Fruit fly (Drosophila melanogaster): ENCODE data around the gene CG12496.

CG12496 gene

DNA sequence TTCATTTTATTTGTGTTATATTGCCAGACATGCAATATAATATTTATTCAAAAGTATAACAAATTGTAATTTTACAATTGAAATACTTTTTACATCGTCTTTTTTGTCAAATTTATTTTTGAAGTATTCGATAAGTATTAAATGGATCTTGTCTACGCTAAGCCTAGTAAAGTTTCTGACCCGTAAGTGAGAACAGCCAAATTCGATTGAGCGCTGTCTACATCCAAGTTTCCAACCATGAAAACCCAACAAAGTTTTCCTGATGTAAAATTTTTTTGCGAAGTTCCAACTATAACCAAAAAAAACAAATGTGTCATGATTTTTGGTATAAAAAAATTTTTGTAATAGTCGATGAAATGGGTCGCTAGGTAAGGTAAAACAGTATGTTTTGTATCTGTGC, 8.8 kb upstream of the CG12496 start:
- TF ChIP-seq CG10348 (GFP tag; IDR thresholded peaks at IDR 0.05) (no peak), D1 (tag; optimal IDR thresholded peaks at IDR 0.05) (peak; percentile 61)

dm6 chrX:2408675-2409163, 2.0 kb downstream of the CG12496 start:
- TF ChIP-seq CG17806 (tag; optimal IDR thresholded peaks at IDR 0.05) (no peak), CG9948 (tag; optimal IDR thresholded peaks at IDR 0.05) (no peak), CG12605 (GFP tag; IDR thresholded peaks at IDR 0.05) (no peak), CG34367 (tag; optimal IDR thresholded peaks at IDR 0.05) (no peak)

DNA sequence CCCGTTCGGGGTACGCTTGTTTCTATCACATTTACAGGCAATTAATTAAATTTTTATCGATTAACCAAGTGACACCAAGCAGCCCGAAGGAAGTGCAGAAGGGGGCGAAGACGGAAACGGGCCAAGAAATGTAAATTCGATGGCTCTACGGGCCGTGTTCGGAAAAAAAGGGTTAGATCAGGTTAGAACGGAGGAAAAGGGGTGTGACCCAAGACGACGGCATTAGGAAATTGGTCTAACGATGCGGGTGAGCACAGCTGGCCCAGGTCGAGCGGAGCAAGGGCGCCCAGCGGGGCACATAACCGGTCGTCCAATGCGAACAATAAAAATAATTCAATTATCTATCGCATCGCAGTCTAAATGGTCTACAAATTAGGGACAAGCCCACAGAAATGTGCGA, 11.3 kb downstream of the CG12496 start:
- no peak for TF ChIP-seq CG34367 (tag; optimal IDR thresholded peaks at IDR 0.05)
- no peak for TF ChIP-seq CG13204 (GFP tag; optimal IDR thresholded peaks at IDR 0.05)
- no peak for TF ChIP-seq CG12605 (GFP tag; IDR thresholded peaks at IDR 0.05)
- TF ChIP-seq CG14655 (GFP tag; optimal IDR thresholded peaks at IDR 0.05): no peak
- TF ChIP-seq CG10348 (GFP tag; IDR thresholded peaks at IDR 0.05): no peak
- TF ChIP-seq CG15710 (tag; optimal IDR thresholded peaks at IDR 0.05): no peak
- no peak for TF ChIP-seq D1 (tag; optimal IDR thresholded peaks at IDR 0.05)
- no peak for TF ChIP-seq rn (GFP tag; IDR thresholded peaks at IDR 0.05)
- TF ChIP-seq fd96Ca (GFP tag; IDR thresholded peaks at IDR 0.05): no peak
- TF ChIP-seq Pif1A (GFP tag; optimal IDR thresholded peaks at IDR 0.05): no peak
- TF ChIP-seq CG17806 (tag; optimal IDR thresholded peaks at IDR 0.05): no peak
- no peak for TF ChIP-seq CG9948 (tag; optimal IDR thresholded peaks at IDR 0.05)
- TF ChIP-seq EcR (GFP tag; optimal IDR thresholded peaks at IDR 0.05): no peak
- no peak for TF ChIP-seq CG8301 (tag; optimal IDR thresholded peaks at IDR 0.05)
- no peak for TF ChIP-seq Ets98B (GFP tag; IDR thresholded peaks at IDR 0.05)
- TF ChIP-seq CG4496 (GFP tag; IDR thresholded peaks at IDR 0.05): no peak
- no peak for TF ChIP-seq Snoo (tag; optimal IDR thresholded peaks at IDR 0.05)
- TF ChIP-seq gl (tag; optimal IDR thresholded peaks at IDR 0.05): no peak
- TF ChIP-seq CG8159 (tag; optimal IDR thresholded peaks at IDR 0.05): no peak

DNA sequence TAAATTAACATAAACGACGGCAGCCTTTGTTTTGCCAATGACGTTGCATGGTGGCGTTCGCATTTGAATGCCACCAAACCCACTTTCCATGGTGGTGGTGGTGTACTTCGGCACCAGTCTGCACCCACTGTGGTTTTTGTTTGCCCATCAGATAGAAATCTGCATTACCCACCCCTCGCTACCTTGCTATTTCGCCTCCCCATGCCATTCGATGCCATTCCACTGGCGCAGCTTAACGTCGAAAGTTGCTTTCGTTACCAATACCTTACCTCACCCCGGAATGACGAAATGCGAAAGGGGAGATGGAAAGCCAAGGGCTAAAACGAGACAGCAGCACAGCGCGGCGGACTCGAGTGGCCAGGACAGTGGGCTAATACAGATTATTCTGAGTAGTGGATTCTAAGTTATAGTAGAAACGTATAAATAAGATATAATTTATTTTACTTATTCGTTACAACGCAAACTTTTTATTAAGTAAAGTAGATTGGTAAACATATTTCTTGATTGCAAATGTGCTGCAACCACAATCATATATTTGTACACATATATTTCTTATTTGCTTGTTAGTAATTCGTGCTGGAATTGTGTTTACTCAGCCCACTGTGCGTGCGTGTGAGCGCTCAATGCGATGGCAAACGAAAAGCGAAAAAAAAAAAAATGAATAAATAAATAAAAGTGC, 14.4 kb downstream of the CG12496 start:
- TF ChIP-seq CG34367 (tag; optimal IDR thresholded peaks at IDR 0.05): peak; percentile 33
- no peak for TF ChIP-seq fd96Ca (GFP tag; IDR thresholded peaks at IDR 0.05)
- TF ChIP-seq CG17806 (tag; optimal IDR thresholded peaks at IDR 0.05): peak; percentile 33
- TF ChIP-seq CG12605 (GFP tag; IDR thresholded peaks at IDR 0.05): no peak
- TF ChIP-seq CG14655 (GFP tag; optimal IDR thresholded peaks at IDR 0.05): peak; percentile 52
- TF ChIP-seq CG8301 (tag; optimal IDR thresholded peaks at IDR 0.05): peak; percentile 25
- TF ChIP-seq CG8159 (tag; optimal IDR thresholded peaks at IDR 0.05): peak; percentile 52
- TF ChIP-seq Pif1A (GFP tag; optimal IDR thresholded peaks at IDR 0.05): peak; percentile 31
- TF ChIP-seq Snoo (tag; optimal IDR thresholded peaks at IDR 0.05): no peak
- peak; percentile 28 for TF ChIP-seq CG13204 (GFP tag; optimal IDR thresholded peaks at IDR 0.05)
- TF ChIP-seq rn (GFP tag; IDR thresholded peaks at IDR 0.05): no peak
- peak; percentile 40 for TF ChIP-seq CG9948 (tag; optimal IDR thresholded peaks at IDR 0.05)
- TF ChIP-seq CG4496 (GFP tag; IDR thresholded peaks at IDR 0.05): no peak
- no peak for TF ChIP-seq CG10348 (GFP tag; IDR thresholded peaks at IDR 0.05)
- TF ChIP-seq CG32121 (GFP tag; IDR thresholded peaks at IDR 0.05): no peak
- TF ChIP-seq Pif1B (GFP tag; optimal IDR thresholded peaks at IDR 0.05): peak; percentile 39
- TF ChIP-seq EcR (GFP tag; optimal IDR thresholded peaks at IDR 0.05): no peak
- no peak for TF ChIP-seq D1 (tag; optimal IDR thresholded peaks at IDR 0.05)
- TF ChIP-seq CG15710 (tag; optimal IDR thresholded peaks at IDR 0.05): peak; percentile 48
- no peak for TF ChIP-seq Ets98B (GFP tag; IDR thresholded peaks at IDR 0.05)
- no peak for TF ChIP-seq gl (tag; optimal IDR thresholded peaks at IDR 0.05)

DNA sequence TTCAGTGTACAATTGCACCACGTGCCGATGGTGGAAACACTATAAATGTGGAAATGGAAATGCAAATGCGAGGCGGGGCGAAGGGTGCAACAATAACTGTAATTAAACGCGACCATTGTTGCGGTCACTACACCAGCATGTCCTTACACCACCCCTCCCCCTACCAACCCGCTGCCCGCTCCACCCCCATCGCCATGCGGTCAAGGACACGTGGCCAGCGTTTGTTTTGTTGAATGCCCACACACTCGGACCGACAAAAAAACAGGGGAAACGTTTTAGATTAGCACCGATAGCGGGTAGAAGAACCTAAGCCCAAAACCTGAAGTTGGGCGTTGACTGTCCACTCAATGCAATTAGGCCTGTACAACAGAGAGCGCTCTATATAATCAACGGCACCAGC, 16.2 kb downstream of the CG12496 start:
- TF ChIP-seq Snoo (tag; optimal IDR thresholded peaks at IDR 0.05): no peak
- no peak for TF ChIP-seq CG32121 (GFP tag; IDR thresholded peaks at IDR 0.05)
- TF ChIP-seq D1 (tag; optimal IDR thresholded peaks at IDR 0.05): no peak
- no peak for TF ChIP-seq CG8301 (tag; optimal IDR thresholded peaks at IDR 0.05)
- no peak for TF ChIP-seq CG4496 (GFP tag; IDR thresholded peaks at IDR 0.05)
- TF ChIP-seq Pif1B (GFP tag; optimal IDR thresholded peaks at IDR 0.05): no peak
- TF ChIP-seq Pif1A (GFP tag; optimal IDR thresholded peaks at IDR 0.05): no peak
- TF ChIP-seq CG17806 (tag; optimal IDR thresholded peaks at IDR 0.05): no peak
- TF ChIP-seq fd96Ca (GFP tag; IDR thresholded peaks at IDR 0.05): no peak
- no peak for TF ChIP-seq gl (tag; optimal IDR thresholded peaks at IDR 0.05)
- TF ChIP-seq rn (GFP tag; IDR thresholded peaks at IDR 0.05): no peak
- TF ChIP-seq CG12605 (GFP tag; IDR thresholded peaks at IDR 0.05): no peak
- no peak for TF ChIP-seq CG14655 (GFP tag; optimal IDR thresholded peaks at IDR 0.05)
- no peak for TF ChIP-seq EcR (GFP tag; optimal IDR thresholded peaks at IDR 0.05)
- no peak for TF ChIP-seq CG8159 (tag; optimal IDR thresholded peaks at IDR 0.05)
- no peak for TF ChIP-seq Ets98B (GFP tag; IDR thresholded peaks at IDR 0.05)
- TF ChIP-seq CG34367 (tag; optimal IDR thresholded peaks at IDR 0.05): no peak
- no peak for TF ChIP-seq CG15710 (tag; optimal IDR thresholded peaks at IDR 0.05)
- no peak for TF ChIP-seq CG13204 (GFP tag; optimal IDR thresholded peaks at IDR 0.05)

DNA sequence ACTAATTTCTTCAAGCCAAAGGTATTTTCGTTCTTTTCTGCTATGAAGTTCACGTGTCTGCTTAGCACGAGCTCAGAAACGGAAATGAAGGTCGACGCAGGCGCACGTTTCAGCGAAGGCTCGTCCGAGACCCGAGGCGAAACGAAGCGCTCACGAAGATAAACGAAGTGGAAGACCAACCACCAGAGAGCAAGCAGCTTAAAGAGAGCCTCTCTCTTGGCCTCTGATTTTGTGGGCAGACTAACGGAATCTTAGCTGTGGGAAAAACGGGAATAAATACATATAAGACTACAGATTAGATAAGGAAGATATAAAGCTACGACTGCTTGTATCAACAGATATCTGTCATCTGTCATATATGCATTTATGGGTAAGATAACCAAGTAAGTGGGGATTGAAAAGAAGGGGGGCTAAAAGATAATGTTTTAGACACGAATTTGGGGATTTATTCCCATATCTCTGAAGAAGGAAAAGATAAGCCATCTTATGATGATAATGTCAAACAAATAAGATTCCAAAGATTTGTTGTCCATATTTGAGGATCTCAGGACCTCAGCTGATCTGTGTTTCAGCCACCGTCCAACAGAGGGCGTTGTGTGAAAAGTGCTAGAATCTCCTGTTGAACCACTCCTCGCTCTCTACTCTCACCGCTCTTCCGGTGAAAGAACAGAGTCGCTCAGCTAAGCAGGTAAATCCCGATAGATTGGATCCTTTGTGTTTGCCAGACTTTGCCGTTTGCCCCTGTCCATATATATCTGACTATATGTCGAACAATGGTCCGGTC, 22.9 kb downstream of the CG12496 start, which contains the start of gene PsGEF:
PsGEF (minus strand) TSS at position 86 of the 784 bp plus-strand sequence.
- TF ChIP-seq CG15710 (tag; optimal IDR thresholded peaks at IDR 0.05): no peak
- TF ChIP-seq Pif1A (GFP tag; optimal IDR thresholded peaks at IDR 0.05): no peak
- no peak for TF ChIP-seq CG32121 (GFP tag; IDR thresholded peaks at IDR 0.05)
- TF ChIP-seq Snoo (tag; optimal IDR thresholded peaks at IDR 0.05): no peak
- no peak for TF ChIP-seq CG13204 (GFP tag; optimal IDR thresholded peaks at IDR 0.05)
- no peak for TF ChIP-seq fd96Ca (GFP tag; IDR thresholded peaks at IDR 0.05)
- TF ChIP-seq gl (tag; optimal IDR thresholded peaks at IDR 0.05): no peak
- TF ChIP-seq D1 (tag; optimal IDR thresholded peaks at IDR 0.05): no peak
- TF ChIP-seq EcR (GFP tag; optimal IDR thresholded peaks at IDR 0.05): no peak
- TF ChIP-seq CG8301 (tag; optimal IDR thresholded peaks at IDR 0.05): no peak
- no peak for TF ChIP-seq CG14655 (GFP tag; optimal IDR thresholded peaks at IDR 0.05)
- TF ChIP-seq CG10348 (GFP tag; IDR thresholded peaks at IDR 0.05): no peak
